Fruit fly (Drosophila melanogaster): ENCODE data around the gene CG17570.
A peak's percentile ranks its signal among the peaks of the same experiment; 100 is the strongest.

CG17570 gene

dm6 chr2L:20267181-20267580 lies 3.0 kb upstream of the CG17570 start (continued):
- peak; percentile 63; the same call in 1 of the 2 replicates for TF ChIP-seq E2f2 (GFP tag; IDR thresholded peaks at IDR 0.05)
- TF ChIP-seq sens (GFP tag), result peak; percentile 93
- TF ChIP-seq Rx (GFP tag; IDR thresholded peaks at IDR 0.05), result peak; percentile 45; the same call in 1 of the 2 replicates
- peak; percentile 42; the same call in 1 of the 2 replicates for TF ChIP-seq klu (GFP tag; IDR thresholded peaks at IDR 0.05)
- TF ChIP-seq Sry-β (GFP tag; optimal IDR thresholded peaks at IDR 0.05), result no peak
- TF ChIP-seq lov (optimal IDR thresholded peaks at IDR 0.05), result no peak
- TF ChIP-seq lov (GFP tag; IDR thresholded peaks at IDR 0.05), result peak; percentile 66; the same call in 1 of the 3 replicates
- 0 out of 2 replicates have a peak, but pooled peaks have one; percentile 14 for TF ChIP-seq ham (GFP tag; IDR thresholded peaks at IDR 0.05)
- TF ChIP-seq CG33557 (GFP tag; optimal IDR thresholded peaks at IDR 0.05), result peak; percentile 5
- TF ChIP-seq Dad (GFP tag; optimal IDR thresholded peaks at IDR 0.05), result no peak
- no peak for TF ChIP-seq hbn (GFP tag; IDR thresholded peaks at IDR 0.05; ENCODE audit: partially characterized antibody)
- TF ChIP-seq slp2 (GFP tag; optimal IDR thresholded peaks at IDR 0.05), result no peak
- TF ChIP-seq lmd (GFP tag; IDR thresholded peaks at IDR 0.05), result peak; percentile 61
- no peak for TF ChIP-seq Hr39 (optimal IDR thresholded peaks at IDR 0.05)
- TF ChIP-seq bigmax (GFP tag; optimal IDR thresholded peaks at IDR 0.05), result no peak
- TF ChIP-seq sc (optimal IDR thresholded peaks at IDR 0.05), result no peak
- TF ChIP-seq sc (GFP tag; optimal IDR thresholded peaks at IDR 0.05), result peak; percentile 64
- TF ChIP-seq btn (GFP tag; optimal IDR thresholded peaks at IDR 0.05), result no peak
- TF ChIP-seq CG2116 (GFP tag; optimal IDR thresholded peaks at IDR 0.05), result peak; percentile 29
- 0 out of 2 replicates have a peak, but pooled peaks have one; percentile 32 for TF ChIP-seq CG32532 (GFP tag; IDR thresholded peaks at IDR 0.05)
- TF ChIP-seq ato (GFP tag; IDR thresholded peaks at IDR 0.05; ENCODE audit: partially characterized antibody), result no peak
- peak; percentile 75 for TF ChIP-seq HLH3B (GFP tag; IDR thresholded peaks at IDR 0.05)
- TF ChIP-seq CG15073 (GFP tag; optimal IDR thresholded peaks at IDR 0.05), result peak; percentile 13
- TF ChIP-seq CG9437 (GFP tag; optimal IDR thresholded peaks at IDR 0.05), result peak; percentile 12
- peak; percentile 84 for TF ChIP-seq dmrt11E (tag; optimal IDR thresholded peaks at IDR 0.05)
- peak; percentile 73 for TF ChIP-seq fd96Cb (tag; optimal IDR thresholded peaks at IDR 0.05)
- TF ChIP-seq psq (GFP tag; optimal IDR thresholded peaks at IDR 0.05), result no peak
- TF ChIP-seq Atf3 (GFP tag; optimal IDR thresholded peaks at IDR 0.05), result peak; percentile 14
- TF ChIP-seq tio (GFP tag; optimal IDR thresholded peaks at IDR 0.05), result peak; percentile 60
- TF ChIP-seq CG3847 (GFP tag; IDR thresholded peaks at IDR 0.05), result peak; percentile 77
- TF ChIP-seq bsh (GFP tag; optimal IDR thresholded peaks at IDR 0.05), result peak in 1 of 2 experiments; percentile 84
- 0 out of 3 replicates have a peak, but pooled peaks have one; percentile 30 for TF ChIP-seq C15 (GFP tag; IDR thresholded peaks at IDR 0.05)
- peak; percentile 70 for TF ChIP-seq CG18262 (tag; optimal IDR thresholded peaks at IDR 0.05)
- no peak for TF ChIP-seq Dref (GFP tag; IDR thresholded peaks at IDR 0.05)
- TF ChIP-seq zfh2 (GFP tag; optimal IDR thresholded peaks at IDR 0.05), result no peak
- no peak for TF ChIP-seq cas (GFP tag; IDR thresholded peaks at IDR 0.05)
- TF ChIP-seq tgo (GFP tag; IDR thresholded peaks at IDR 0.05), result peak; percentile 66
- 0 out of 3 replicates have a peak, but pooled peaks have one; percentile 42 for TF ChIP-seq gce (GFP tag; IDR thresholded peaks at IDR 0.05)
- TF ChIP-seq ro (GFP tag; IDR thresholded peaks at IDR 0.05), result 0 out of 2 replicates have a peak, but pooled peaks have one; percentile 12
- TF ChIP-seq nmo (GFP tag; optimal IDR thresholded peaks at IDR 0.05), result peak; percentile 81
- peak; percentile 44 for TF ChIP-seq CG8290 (GFP tag; optimal IDR thresholded peaks at IDR 0.05)
- TF ChIP-seq CG8290 (tag; optimal IDR thresholded peaks at IDR 0.05), result peak; percentile 12 to 49
- peak; percentile 78 for TF ChIP-seq sisA (GFP tag; IDR thresholded peaks at IDR 0.05)
- TF ChIP-seq CG2875 (GFP tag; optimal IDR thresholded peaks at IDR 0.05), result peak; percentile 68
- TF ChIP-seq CG7271 (tag; optimal IDR thresholded peaks at IDR 0.05), result peak; percentile 73
- no peak for TF ChIP-seq HmgD (GFP tag; optimal IDR thresholded peaks at IDR 0.05)
- TF ChIP-seq B-H1 (GFP tag; IDR thresholded peaks at IDR 0.05), result peak; percentile 53
- TF ChIP-seq CG31388 (GFP tag; optimal IDR thresholded peaks at IDR 0.05), result peak; percentile 3
- no peak for TF ChIP-seq Hand (GFP tag; optimal IDR thresholded peaks at IDR 0.05)
- TF ChIP-seq crp (GFP tag; optimal IDR thresholded peaks at IDR 0.05), result peak in 1 of 2 experiments; percentile 16
- TF ChIP-seq CG17802 (tag; optimal IDR thresholded peaks at IDR 0.05), result peak; percentile 18
- TF ChIP-seq BtbVII (GFP tag; optimal IDR thresholded peaks at IDR 0.05), result no peak
